Worm (Caenorhabditis elegans) whole organism, young adult: ENCODE data around the gene H35N09.1.

Experiments
- B0261.1 ChIP-seq: sonication (generic microtip); optimal IDR thresholded peaks from 2 replicates; lab custom pipeline; 2016; ENCODE audit warnings: mild to moderate bottlenecking, missing genetic modification characterization, moderate library complexity, missing compliant biosample characterization
- B0336.3 ChIP-seq: fragments of 200-800 bp; sonication (Bioruptor generic); IDR thresholded peaks from 2 replicates; pipeline ENCODE4 v1.3.6; 2022; ENCODE audit warnings: missing genetic modification characterization, missing compliant biosample characterization
- F23B12.7 ChIP-seq: sonication (generic microtip); optimal IDR thresholded peaks from 2 replicates; lab custom pipeline; 2017; ENCODE audit warnings: missing genetic modification characterization, mild to moderate bottlenecking, missing compliant biosample characterization, antibody characterized with exemption, moderate library complexity; ENCODE audit not compliant: insufficient read depth
- F33H1.4 ChIP-seq: fragments of 200-800 bp; sonication (Bioruptor generic); IDR thresholded peaks from 2 replicates; pipeline ENCODE4 v1.3.6; 2022; ENCODE audit warnings: missing genetic modification reagents, missing genetic modification characterization, missing compliant biosample characterization
- F52B5.7 ChIP-seq: sonication (generic microtip); optimal IDR thresholded peaks from 2 replicates; lab custom pipeline; 2016; ENCODE audit warnings: mild to moderate bottlenecking, missing genetic modification characterization, missing compliant biosample characterization
- F55B11.4 ChIP-seq: sonication (generic microtip); optimal IDR thresholded peaks from 2 replicates; lab custom pipeline; 2016; ENCODE audit warnings: missing compliant biosample characterization, missing genetic modification characterization, borderline replicate concordance; ENCODE audit not compliant: insufficient read depth
- F57A8.1 ChIP-seq: fragments of 200-800 bp; sonication (Bioruptor generic); optimal IDR thresholded peaks from 2 replicates; lab custom pipeline; 2018; ENCODE audit warnings: mild to moderate bottlenecking, missing genetic modification characterization, moderate library complexity, missing compliant biosample characterization
- F57C9.4 ChIP-seq: sonication (generic microtip); optimal IDR thresholded peaks from 2 replicates; lab custom pipeline; 2017; ENCODE audit warnings: mild to moderate bottlenecking, missing genetic modification characterization, missing compliant biosample characterization
- K11D2.4 ChIP-seq: fragments of 200-800 bp; sonication (Bioruptor generic); IDR thresholded peaks from 2 replicates; pipeline ENCODE4 v1.3.6; 2022; ENCODE audit warnings: missing genetic modification reagents, missing genetic modification characterization, missing compliant biosample characterization
- aptf-3 ChIP-seq: fragments of 200-800 bp; sonication (Bioruptor generic); IDR thresholded peaks from 2 replicates; pipeline ENCODE4 v1.3.6; 2022; ENCODE audit warnings: missing genetic modification characterization, missing compliant biosample characterization
- athp-1 ChIP-seq: sonication (generic microtip); optimal IDR thresholded peaks from 2 replicates; lab custom pipeline; 2017; ENCODE audit warnings: mild to moderate bottlenecking, missing genetic modification characterization, missing compliant biosample characterization
- attf-3 ChIP-seq: fragments of 200-800 bp; sonication (Bioruptor generic); conservative IDR thresholded peaks from 2 replicates; pipeline ENCODE4 v1.3.6; 2022; ENCODE audit warnings: missing genetic modification reagents, missing genetic modification characterization, missing compliant biosample characterization
- cebp-2 ChIP-seq: fragments of 200-800 bp; sonication (Bioruptor generic); IDR thresholded peaks from 2 replicates; pipeline ENCODE4 v1.3.6; 2022; ENCODE audit warnings: missing genetic modification characterization, missing compliant biosample characterization
- ceh-27 ChIP-seq: fragments of 200-800 bp; sonication (Bioruptor generic); optimal IDR thresholded peaks from 2 replicates; lab custom pipeline; 2018; ENCODE audit warnings: mild to moderate bottlenecking, missing genetic modification characterization, moderate library complexity, missing compliant biosample characterization
- chd-7 ChIP-seq: sonication (generic microtip); optimal IDR thresholded peaks from 2 replicates; lab custom pipeline; 2016; ENCODE audit warnings: mild to moderate bottlenecking, missing genetic modification characterization, moderate library complexity, missing compliant biosample characterization
- efl-1 ChIP-seq: fragments of 150-350 bp; optimal IDR thresholded peaks from 2 replicates; lab custom pipeline; 2014; ENCODE audit warnings: missing biosample characterization, missing genetic modification reagents, missing genetic modification characterization
- egl-44 ChIP-seq: fragments of 200-800 bp; sonication (Bioruptor generic); IDR thresholded peaks from 2 replicates; pipeline ENCODE4 v1.3.6; 2022; ENCODE audit warnings: missing genetic modification reagents, missing genetic modification characterization, missing compliant biosample characterization
- fkh-3 ChIP-seq: sonication (generic microtip); optimal IDR thresholded peaks from 2 replicates; lab custom pipeline; 2016; ENCODE audit warnings: mild to moderate bottlenecking, missing genetic modification characterization, missing compliant biosample characterization
- him-1 ChIP-seq: sonication (generic microtip); optimal IDR thresholded peaks from 2 replicates; lab custom pipeline; 2016; ENCODE audit warnings: missing genotype, missing genetic modification reagents, missing genetic modification characterization, missing compliant biosample characterization
- hmg-20 ChIP-seq: fragments of 200-800 bp; sonication (Bioruptor generic); IDR thresholded peaks from 2 replicates; pipeline ENCODE4 v1.3.6; 2022; ENCODE audit warnings: missing genetic modification reagents, missing genetic modification characterization, missing compliant biosample characterization
- hrde-1 ChIP-seq: sonication (generic microtip); optimal IDR thresholded peaks from 2 replicates; lab custom pipeline; 2016; ENCODE audit warnings: missing genetic modification characterization, mild to moderate bottlenecking, missing compliant biosample characterization, moderate library complexity, missing genotype, missing genetic modification reagents, borderline replicate concordance
- let-607 ChIP-seq, 2 experiments: fragments of 200-800 bp in 1 of 2; sonication (Bioruptor generic) in 1 of 2; sonication (generic microtip) in 1 of 2; optimal IDR thresholded peaks; 2 replicates each; lab custom pipeline; 2016 to 2018; ENCODE audit warnings: mild to moderate bottlenecking in 2 of 2, missing compliant biosample characterization in 2 of 2, missing genetic modification characterization in 2 of 2, moderate library complexity in 2 of 2, missing genotype in 1 of 2
- lin-26 ChIP-seq: fragments of 200-800 bp; sonication (Bioruptor generic); IDR thresholded peaks from 2 replicates; pipeline ENCODE4 v1.3.6; 2022; ENCODE audit warnings: missing genetic modification reagents, missing genetic modification characterization, missing compliant biosample characterization
- lin-54 ChIP-seq: fragments of 200-800 bp; sonication (Bioruptor generic); optimal IDR thresholded peaks from 2 replicates; lab custom pipeline; 2018; ENCODE audit warnings: mild to moderate bottlenecking, missing genetic modification characterization, missing compliant biosample characterization
- lir-1 ChIP-seq: fragments of 200-800 bp; sonication (Bioruptor generic); conservative IDR thresholded peaks from 2 replicates; pipeline ENCODE4 v1.3.6; 2022; ENCODE audit warnings: missing genetic modification reagents, missing genetic modification characterization, missing compliant biosample characterization
- lsl-1 ChIP-seq: fragments of 200-800 bp; sonication (Bioruptor generic); optimal IDR thresholded peaks from 2 replicates; lab custom pipeline; 2018; ENCODE audit warnings: mild to moderate bottlenecking, missing genetic modification characterization, moderate library complexity, missing compliant biosample characterization
- mel-28 ChIP-seq: sonication (generic microtip); optimal IDR thresholded peaks from 2 replicates; lab custom pipeline; 2016; ENCODE audit warnings: borderline replicate concordance, mild to moderate bottlenecking, missing genetic modification characterization, missing compliant biosample characterization
- nfya-1 ChIP-seq: sonication (generic microtip); optimal IDR thresholded peaks from 2 replicates; lab custom pipeline; 2017; ENCODE audit warnings: antibody characterized with exemption, missing compliant biosample characterization, missing genetic modification characterization, borderline replicate concordance; ENCODE audit not compliant: insufficient read depth
- nhr-120 ChIP-seq: fragments of 200-800 bp; sonication (Bioruptor generic); IDR thresholded peaks from 2 replicates; pipeline ENCODE4 v1.3.6; 2022; ENCODE audit warnings: missing genetic modification characterization, missing compliant biosample characterization
- nhr-179 ChIP-seq: sonication (generic microtip); optimal IDR thresholded peaks from 2 replicates; lab custom pipeline; 2016; ENCODE audit warnings: mild to moderate bottlenecking, missing genetic modification characterization, missing compliant biosample characterization
- nhr-27 ChIP-seq: fragments of 200-800 bp; sonication (Bioruptor generic); optimal IDR thresholded peaks from 2 replicates; lab custom pipeline; 2018; ENCODE audit warnings: mild to moderate bottlenecking, missing genetic modification characterization, moderate library complexity, missing compliant biosample characterization
- rpc-1 ChIP-seq, 2 experiments: fragments of 150-350 bp in 1 of 2; sonication (generic microtip) in 1 of 2; optimal IDR thresholded peaks; 2 replicates each; lab custom pipeline; 2014 to 2018; ENCODE audit warnings: missing biosample characterization in 1 of 2, missing genetic modification characterization in 1 of 2, missing genetic modification reagents in 1 of 2, missing genotype in 1 of 2
- sdz-38 ChIP-seq: sonication (generic microtip); optimal IDR thresholded peaks from 2 replicates; lab custom pipeline; 2016; ENCODE audit warnings: missing genotype, missing genetic modification characterization, missing compliant biosample characterization
- sea-2 ChIP-seq: fragments of 200-800 bp; sonication (Bioruptor generic); IDR thresholded peaks from 2 replicates; pipeline ENCODE4 v1.3.6; 2022; ENCODE audit warnings: missing genetic modification characterization, missing compliant biosample characterization
- snpc-1.1 ChIP-seq: sonication (generic microtip); optimal IDR thresholded peaks from 2 replicates; lab custom pipeline; 2017; ENCODE audit warnings: missing genetic modification characterization, mild to moderate bottlenecking, missing compliant biosample characterization, antibody characterized with exemption, moderate library complexity, missing genotype, missing genetic modification reagents; ENCODE audit not compliant: insufficient read depth
- unc-62 ChIP-seq: fragments of 150-350 bp; optimal IDR thresholded peaks from 2 replicates; lab custom pipeline; 2014; ENCODE audit warnings: missing biosample characterization, missing genetic modification reagents, missing genetic modification characterization
- xnd-1 ChIP-seq: sonication (generic microtip); optimal IDR thresholded peaks from 2 replicates; lab custom pipeline; 2016; ENCODE audit warnings: missing genotype, missing genetic modification reagents, missing genetic modification characterization, missing compliant biosample characterization
- ztf-22 ChIP-seq: fragments of 200-800 bp; sonication (Bioruptor generic); optimal IDR thresholded peaks from 2 replicates; lab custom pipeline; 2018; ENCODE audit warnings: mild to moderate bottlenecking, missing genetic modification characterization, moderate library complexity, missing compliant biosample characterization
- ztf-26 ChIP-seq: sonication (generic microtip); optimal IDR thresholded peaks from 2 replicates; lab custom pipeline; 2017; ENCODE audit warnings: missing genetic modification characterization, missing compliant biosample characterization
- ztf-3 ChIP-seq: fragments of 200-800 bp; sonication (Bioruptor generic); optimal IDR thresholded peaks from 2 replicates; lab custom pipeline; 2018; ENCODE audit warnings: mild to moderate bottlenecking, missing genetic modification characterization, missing compliant biosample characterization
- ztf-6 ChIP-seq: fragments of 200-800 bp; sonication (Bioruptor generic); IDR thresholded peaks from 2 replicates; pipeline ENCODE4 v1.3.6; 2022; ENCODE audit warnings: missing genetic modification reagents, missing genetic modification characterization, missing compliant biosample characterization

Gene H35N09.1

ce11 chrX:8597647-8598046 is 7.5 kb upstream of the H35N09.1 start, which contains the start of gene F18E9.7:
TSS of gene F18E9.7 (minus strand) at chrX:8597747.
- TF ChIP-seq F52B5.7 (tag; lab: Kevin White, UChicago) (no peak), lsl-1 (GFP tag; lab: Kevin White, UChicago) (no peak), nhr-27 (tag; lab: Kevin White, UChicago) (no peak), ztf-26 (tag; lab: Kevin White, UChicago) (no peak), nfya-1 (tag; lab: Kevin White, UChicago) (no peak), nhr-120 (no peak), egl-44 (GFP tag; lab: Robert Waterston, UW) (no peak), cebp-2 (GFP tag; lab: Robert Waterston, UW) (no peak), efl-1 (GFP tag; lab: Kevin White, UChicago) (no peak), lin-26 (GFP tag; lab: Robert Waterston, UW) (no peak), lir-1 (GFP tag; lab: Robert Waterston, UW) (no peak), F55B11.4 (tag; lab: Kevin White, UChicago) (no peak), K11D2.4 (no peak), hrde-1 (tag; lab: Kevin White, UChicago) (no peak), sdz-38 (tag; lab: Kevin White, UChicago) (no peak), hmg-20 (no peak), athp-1 (no peak)

ce11 chrX:8598491-8598890 is 6.6 kb upstream of the H35N09.1 start:
- TF ChIP-seq B0336.3, result no peak

ce11 chrX:8599725-8600124 is 5.4 kb upstream of the H35N09.1 start:
- TF ChIP-seq B0261.1 (tag; lab: Kevin White, UChicago) (no peak), hrde-1 (tag; lab: Kevin White, UChicago) (no peak), ztf-3 (GFP tag; lab: Kevin White, UChicago) (no peak), sea-2 (GFP tag; lab: Robert Waterston, UW) (no peak), fkh-3 (tag; lab: Kevin White, UChicago) (no peak), xnd-1 (tag; lab: Kevin White, UChicago) (no peak), nhr-179 (tag; lab: Kevin White, UChicago) (no peak), let-607 (tag; optimal IDR thresholded peaks at IDR 0.05; lab: Kevin White, UChicago) (no peak), mel-28 (tag; lab: Kevin White, UChicago) (no peak), lsl-1 (GFP tag; lab: Kevin White, UChicago) (no peak), F57C9.4 (tag; lab: Kevin White, UChicago) (no peak), lin-54 (no peak), aptf-3 (no peak), unc-62 (GFP tag; lab: Kevin White, UChicago) (no peak), attf-3 (no peak), F33H1.4 (GFP tag; lab: Robert Waterston, UW) (no peak), ztf-22 (GFP tag; lab: Kevin White, UChicago) (no peak)

DNA sequence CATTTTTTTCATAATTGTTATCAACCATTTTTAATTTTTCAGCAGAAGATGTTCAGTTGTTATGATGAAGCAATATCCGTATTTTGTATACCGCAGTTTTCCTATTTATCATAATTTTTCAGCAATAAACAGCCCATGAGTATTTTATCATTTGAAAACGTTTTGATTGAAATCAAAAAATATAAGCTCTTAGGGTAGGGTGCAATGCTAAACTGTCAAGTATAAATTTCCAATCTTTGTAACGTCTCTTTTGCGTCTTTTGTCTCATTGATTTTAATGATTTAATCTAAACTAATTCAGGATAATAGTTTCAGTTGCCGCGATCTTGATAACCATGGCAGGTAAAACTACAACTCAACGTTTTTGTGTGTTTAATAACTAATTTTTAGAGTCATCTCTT is 3.9 kb upstream of the H35N09.1 start, which contains the start of gene F18E9.1:
Gene F18E9.1, plus strand, starts transcription at position 301 of the 400 bp plus-strand sequence.
- TF ChIP-seq snpc-1.1 (tag; lab: Kevin White, UChicago) (no peak), rpc-1 (optimal IDR thresholded peaks at IDR 0.05; lab: Kevin White, UChicago) (no peak), rpc-1 (tag; optimal IDR thresholded peaks at IDR 0.05; lab: Kevin White, UChicago) (no peak), F57A8.1 (no peak), ceh-27 (no peak), chd-7 (tag; lab: Kevin White, UChicago) (no peak), ztf-6 (GFP tag; lab: Robert Waterston, UW) (no peak), him-1 (no peak), mel-28 (tag; lab: Kevin White, UChicago) (no peak), ztf-26 (tag; lab: Kevin White, UChicago) (no peak), aptf-3 (no peak), F23B12.7 (tag; lab: Kevin White, UChicago) (no peak), F55B11.4 (tag; lab: Kevin White, UChicago) (no peak)
